Fruit fly (Drosophila melanogaster) whole organism, wandering third instar larva: ENCODE measurements around the gene EMC2A.

ENCODE experiments used
- Dif ChIP-seq: fragments of 200-275, 200-300 bp; sonication (Bioruptor generic); optimal IDR thresholded peaks from 2 replicates; lab custom pipeline; 2018; ENCODE audit warnings: missing biosample characterization, missing genetic modification characterization; ENCODE audit not compliant: partially characterized antibody
- Rel ChIP-seq, 2 experiments: fragments of 200-800 bp; sonication (Bioruptor generic) in 1 of 2; optimal IDR thresholded peaks; 2 replicates in 1 of 2; 3 replicates in 1 of 2; lab custom pipeline; 2016 to 2019; ENCODE audit warnings: mild to moderate bottlenecking in 2 of 2, missing biosample characterization in 2 of 2, missing genetic modification characterization in 2 of 2, moderate library complexity in 1 of 2
- Sp1 ChIP-seq: fragments of 200-800 bp; sonication (Bioruptor generic); optimal IDR thresholded peaks from 3 replicates; lab custom pipeline; 2019; ENCODE audit warnings: missing biosample characterization, mild to moderate bottlenecking, missing genetic modification characterization, moderate library complexity
- Vsx2 ChIP-seq: fragments of 200-300, 225-300 bp; sonication (Bioruptor generic); optimal IDR thresholded peaks from 2 replicates; lab custom pipeline; 2018; ENCODE audit warnings: missing biosample characterization, missing genetic modification characterization; ENCODE audit not compliant: partially characterized antibody
- br ChIP-seq: fragments of 200-800 bp; sonication (Bioruptor generic); optimal IDR thresholded peaks from 2 replicates; lab custom pipeline; 2016; ENCODE audit warnings: missing biosample characterization, missing genetic modification characterization
- dl ChIP-seq, 2 experiments: fragments of 175-275, 200-275 bp in 1 of 2; fragments of 200-275 bp in 1 of 2; sonication (Bioruptor generic); optimal IDR thresholded peaks; lab custom pipeline; 2018; ENCODE audit warnings: mild to moderate bottlenecking in 2 of 2, missing biosample characterization in 2 of 2, missing genetic modification characterization in 2 of 2, moderate library complexity in 2 of 2; ENCODE audit not compliant: partially characterized antibody in 2 of 2, insufficient read depth in 1 of 2
- dsf ChIP-seq: sonication (Bioruptor generic); optimal IDR thresholded peaks from 2 replicates; lab custom pipeline; 2016; ENCODE audit warnings: missing biosample characterization, missing genetic modification characterization, borderline replicate concordance
- jim ChIP-seq: fragments of 175-275, 200-325 bp; sonication (Bioruptor generic); optimal IDR thresholded peaks from 2 replicates; lab custom pipeline; 2016; ENCODE audit warnings: missing biosample characterization, mild to moderate bottlenecking, missing genetic modification characterization
- lola ChIP-seq: fragments of >200 bp; optimal IDR thresholded peaks from 2 replicates; lab custom pipeline; 2017; ENCODE audit warnings: missing biosample characterization, missing genetic modification characterization
- psq ChIP-seq: fragments of 200-800 bp; sonication (Bioruptor generic); optimal IDR thresholded peaks from 3 replicates; lab custom pipeline; 2017; ENCODE audit warnings: missing biosample characterization, mild to moderate bottlenecking, missing genetic modification characterization, moderate library complexity
- usp ChIP-seq: fragments of >200 bp; optimal IDR thresholded peaks from 2 replicates; lab custom pipeline; 2017; ENCODE audit warnings: missing biosample characterization, missing genetic modification characterization

- TF ChIP-seq dl (GFP tag; optimal IDR thresholded peaks at IDR 0.05; lab: Kevin White, UChicago; ENCODE audit: insufficient read depth in 1 of 2, partially characterized antibody in 2 of 2) (no peak), psq (GFP tag; lab: Kevin White, UChicago) (no peak), jim (GFP tag; lab: Kevin White, UChicago) (no peak), usp (GFP tag; lab: Kevin White, UChicago) (no peak), Rel (GFP tag; optimal IDR thresholded peaks at IDR 0.05; lab: Kevin White, UChicago) (no peak), Rel (tag; optimal IDR thresholded peaks at IDR 0.05; lab: Kevin White, UChicago) (no peak), lola (GFP tag; lab: Kevin White, UChicago) (no peak), Dif (GFP tag; lab: Kevin White, UChicago) (no peak), Vsx2 (GFP tag; lab: Kevin White, UChicago) (no peak), Sp1 (GFP tag; lab: Kevin White, UChicago) (no peak), br (no peak), dsf (GFP tag; lab: Kevin White, UChicago) (no peak)
Measured at dm6 chr3R:16977745-16978305, 18.0 kb downstream of the EMC2A start, which contains the start of gene Actn3.
